Fruit fly (Drosophila melanogaster): ENCODE data around the gene awd.

Gene awd

DNA sequence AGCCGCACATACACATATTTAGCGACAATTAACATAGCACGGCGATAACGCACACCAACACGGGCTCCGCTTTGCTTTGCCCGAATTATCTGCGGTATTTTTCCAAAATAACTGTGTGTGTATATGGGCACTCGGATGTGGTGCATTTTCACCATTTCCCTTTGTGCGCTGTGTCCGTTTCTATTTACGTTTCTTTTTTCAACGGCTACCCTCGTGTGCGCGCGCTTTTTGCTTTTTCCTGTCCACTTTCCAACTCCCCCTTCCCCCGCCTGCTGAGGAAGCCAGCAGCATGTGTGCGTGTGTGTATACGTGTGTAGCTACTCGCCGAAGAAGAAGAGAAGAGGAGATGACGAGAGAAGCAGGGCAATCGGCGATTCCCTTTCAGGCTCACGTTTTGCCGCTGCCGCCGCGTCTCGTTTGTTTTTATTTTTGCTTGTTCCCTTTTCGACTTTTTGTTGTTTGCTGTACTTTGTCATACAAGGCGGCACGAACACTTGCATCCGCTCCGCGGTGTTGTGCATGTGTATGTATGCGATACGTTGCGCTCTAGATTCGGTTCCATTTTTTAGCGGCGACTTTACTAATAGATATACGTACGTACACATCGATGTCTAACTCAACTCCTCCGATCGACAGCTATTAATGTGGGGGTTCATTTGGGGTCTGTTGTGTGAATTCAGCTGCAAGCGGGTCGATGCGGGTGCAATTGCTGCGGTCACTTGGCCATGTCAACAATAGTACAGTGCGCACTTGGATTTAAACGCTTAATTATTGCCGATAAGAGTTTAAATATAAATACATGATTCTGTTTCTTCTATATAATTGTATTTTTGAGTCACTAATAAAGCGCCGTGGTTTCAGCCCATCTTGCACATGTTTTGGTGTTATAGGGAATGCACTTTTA, 2.5 kb upstream of the awd start:
- peak; percentile 61 for TF ChIP-seq noc (tag; optimal IDR thresholded peaks at IDR 0.05)

DNA sequence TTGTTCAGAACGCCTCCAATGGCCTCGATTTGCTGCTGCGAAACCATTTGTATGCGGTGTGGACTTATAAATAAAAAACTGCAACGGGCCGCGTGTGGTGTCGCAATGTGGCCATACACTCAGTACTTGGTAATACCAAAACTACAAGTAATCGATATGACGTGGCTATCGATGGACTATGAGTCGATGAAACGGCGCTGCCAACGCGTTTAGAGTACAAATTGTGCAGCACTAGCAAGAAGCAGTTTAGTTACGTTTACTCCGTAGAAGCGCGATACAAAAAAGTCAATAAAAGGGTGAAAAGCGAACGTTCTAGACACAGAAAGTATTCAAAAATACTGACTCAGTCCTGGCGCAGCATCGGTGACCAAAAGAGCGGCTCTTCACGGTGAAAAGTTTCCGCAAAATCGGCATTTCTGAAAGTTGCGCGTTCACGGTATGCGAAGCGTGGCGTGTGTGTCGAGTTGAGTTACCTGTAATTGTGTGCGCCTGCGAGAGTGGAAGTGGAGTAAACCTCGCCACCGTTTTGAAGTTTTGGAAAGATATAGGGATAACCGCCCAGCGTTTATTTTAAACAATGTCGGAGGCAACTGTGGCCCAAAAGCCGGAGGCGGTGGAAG, 1.7 kb upstream of the awd start, which contains the start of the genes nero and CG1910:
TSS of gene nero (minus strand) at position 130 of the 620 bp plus-strand sequence.
TSS of gene CG1910 (plus strand) at position 215 of the 620 bp plus-strand sequence.
- TF ChIP-seq noc (tag; optimal IDR thresholded peaks at IDR 0.05): no peak

DNA sequence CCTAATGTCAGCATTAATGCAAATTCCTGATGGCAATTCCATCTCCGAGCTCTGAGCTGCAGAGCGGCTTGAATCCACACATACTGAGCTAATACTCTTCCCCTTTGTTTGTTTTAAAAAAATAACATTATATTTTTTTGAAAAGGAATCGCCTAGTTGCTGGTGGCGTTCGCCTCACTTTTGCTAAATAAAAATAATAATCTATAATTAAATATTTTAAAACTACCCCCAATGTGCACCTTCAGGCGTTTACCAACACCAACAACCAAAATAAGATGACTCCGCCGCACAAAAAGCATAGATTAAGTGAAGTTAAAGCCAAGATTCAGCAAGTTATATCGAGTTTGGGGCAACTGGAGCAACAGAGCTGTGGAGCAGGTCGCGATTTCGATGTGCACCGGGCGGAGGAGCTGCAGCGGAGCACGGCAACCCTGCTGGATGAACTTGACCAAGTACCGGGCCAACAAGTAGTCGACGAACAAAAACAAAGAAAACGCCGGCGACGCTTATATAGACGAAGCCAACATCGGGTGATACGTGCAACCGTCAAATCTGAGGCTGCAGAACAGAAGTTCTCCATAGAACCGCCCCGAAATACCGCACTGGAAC, 1.7 kb downstream of the awd start, which contains the start of gene CG1896:
TSS of gene CG1896 (plus strand) at position 239 of the 609 bp plus-strand sequence.
- TF ChIP-seq noc (tag; optimal IDR thresholded peaks at IDR 0.05): peak; percentile 4

DNA sequence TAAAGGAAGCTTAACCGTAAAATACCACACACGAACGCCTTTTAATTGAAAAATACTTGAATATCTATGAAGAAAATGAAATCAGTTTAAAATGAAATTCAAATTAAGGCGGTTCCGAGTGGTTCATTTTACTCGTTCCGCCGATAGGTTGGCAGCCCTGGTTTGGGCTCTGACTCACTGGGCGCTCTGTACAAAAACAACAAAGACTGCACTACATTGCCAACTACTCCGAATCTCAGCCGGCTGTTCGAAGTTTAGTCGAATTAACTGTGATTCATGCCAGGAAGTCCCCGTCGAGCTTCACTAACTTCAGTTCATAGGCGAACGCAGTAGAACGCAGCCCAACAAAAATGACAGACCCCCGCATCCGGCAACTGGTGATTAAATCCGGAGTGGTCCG, 2.6 kb downstream of the awd start, which contains the start of gene Tbca:
TSS of gene Tbca (plus strand) at position 212 of the 400 bp plus-strand sequence.
- no peak for TF ChIP-seq noc (tag; optimal IDR thresholded peaks at IDR 0.05)

DNA sequence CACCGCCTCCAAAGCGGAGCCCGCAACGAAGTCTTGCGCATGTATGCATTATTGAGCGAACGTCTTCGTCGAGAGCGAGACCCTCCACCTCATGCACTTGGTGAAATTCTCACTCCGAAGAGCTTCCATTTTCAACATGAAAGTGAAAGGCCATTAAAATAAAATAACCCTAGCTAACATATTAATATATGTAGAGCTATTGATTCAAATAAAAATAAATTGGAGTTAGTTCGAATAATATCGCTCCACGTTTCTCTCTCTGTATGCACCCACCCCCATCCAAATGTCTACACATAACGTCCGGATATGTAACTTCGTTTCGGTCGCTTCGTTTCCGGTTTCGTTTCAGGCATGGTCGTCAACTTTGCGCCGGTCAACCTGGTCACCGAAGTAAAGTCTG, 4.6 kb downstream of the awd start:
- no peak for TF ChIP-seq noc (tag; optimal IDR thresholded peaks at IDR 0.05)

DNA sequence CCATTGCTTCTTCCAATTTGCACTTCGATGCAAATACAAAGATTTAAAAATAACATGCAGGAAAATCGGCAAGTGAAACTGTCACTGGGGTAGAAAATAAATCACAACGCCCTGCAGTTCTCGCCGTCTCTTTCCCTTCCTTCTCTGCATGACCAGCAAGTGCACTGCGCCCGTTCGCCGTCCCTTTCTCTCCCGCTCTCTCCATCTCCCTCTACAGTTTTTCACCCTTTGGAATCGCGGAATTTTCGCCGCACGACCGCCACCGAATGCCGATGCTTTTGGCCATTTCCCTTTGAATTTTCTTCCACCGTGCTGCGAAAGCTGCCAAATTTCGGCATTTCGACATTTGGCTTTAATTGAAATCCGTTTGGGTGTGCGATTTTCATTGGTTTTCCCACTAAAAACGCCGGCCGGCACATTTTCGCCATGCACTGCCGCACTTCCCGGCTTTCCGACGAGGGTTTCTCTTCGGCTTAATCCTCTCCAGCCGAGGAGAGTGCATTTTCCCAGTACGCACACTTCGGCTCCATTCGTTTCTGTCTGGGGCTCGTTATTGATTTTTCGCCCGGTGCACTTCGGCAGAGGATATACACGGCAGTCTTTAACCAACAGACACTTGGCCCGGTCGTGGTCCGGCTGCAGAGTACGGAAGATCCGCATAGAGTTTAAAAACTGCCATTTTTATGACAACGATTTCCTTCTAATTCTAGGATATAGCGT, 6.7 kb downstream of the awd start:
- TF ChIP-seq noc (tag; optimal IDR thresholded peaks at IDR 0.05): no peak

DNA sequence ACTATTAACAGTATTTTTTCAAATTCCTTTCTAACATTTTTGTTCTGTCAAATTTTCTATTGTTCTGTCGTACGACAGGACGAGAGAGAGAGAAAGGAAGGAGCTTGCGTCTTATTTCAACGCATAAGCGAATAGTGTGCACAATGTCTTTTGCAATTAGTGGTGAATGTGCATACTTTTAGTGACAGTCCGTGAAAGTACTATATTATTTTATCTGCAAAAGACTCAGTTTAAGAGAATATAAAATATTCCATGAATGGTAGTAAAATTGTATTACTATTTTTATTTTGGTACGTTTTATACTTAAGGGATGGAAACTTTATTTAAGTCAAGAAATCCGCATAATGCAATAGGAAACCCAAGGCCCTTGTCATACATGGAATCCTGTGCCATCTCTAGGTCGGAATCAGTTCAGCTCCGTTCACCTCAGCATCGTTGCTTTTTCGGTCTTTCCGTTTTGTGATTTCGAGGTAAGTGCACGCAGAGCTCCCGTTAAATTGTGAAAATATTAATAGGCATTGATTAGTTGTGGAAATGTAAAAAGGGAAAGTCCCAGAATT, 7.7 kb downstream of the awd start, which contains the start of gene eEF1alpha2:
TSS of gene eEF1alpha2 (plus strand) at position 409 of the 560 bp plus-strand sequence.
- TF ChIP-seq noc (tag; optimal IDR thresholded peaks at IDR 0.05): no peak

DNA sequence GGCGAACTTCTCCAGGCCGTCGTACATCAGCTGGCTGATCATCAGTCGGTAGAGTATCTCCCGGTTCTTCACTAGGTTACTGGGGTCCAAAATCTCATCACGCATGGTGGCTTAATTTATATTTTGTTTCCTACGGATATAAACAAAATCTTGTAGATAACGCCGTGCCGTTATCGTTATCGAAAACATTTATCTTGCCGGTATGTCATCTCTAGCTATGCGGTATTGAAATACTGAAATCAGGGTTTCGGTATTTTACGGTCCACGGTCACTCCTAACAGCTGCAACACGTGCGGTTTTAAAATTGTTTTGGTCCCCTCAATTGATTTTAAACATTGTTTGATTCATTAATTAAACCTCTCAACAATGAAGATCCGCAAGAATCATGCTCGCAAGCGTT, 9.1 kb downstream of the awd start, which contains the start of the genes CstF50 and CG11563:
TSS of gene CstF50 (minus strand) at position 188 of the 400 bp plus-strand sequence.
TSS of gene CG11563 (plus strand) at position 260 of the 400 bp plus-strand sequence.
- no peak for TF ChIP-seq noc (tag; optimal IDR thresholded peaks at IDR 0.05)

DNA sequence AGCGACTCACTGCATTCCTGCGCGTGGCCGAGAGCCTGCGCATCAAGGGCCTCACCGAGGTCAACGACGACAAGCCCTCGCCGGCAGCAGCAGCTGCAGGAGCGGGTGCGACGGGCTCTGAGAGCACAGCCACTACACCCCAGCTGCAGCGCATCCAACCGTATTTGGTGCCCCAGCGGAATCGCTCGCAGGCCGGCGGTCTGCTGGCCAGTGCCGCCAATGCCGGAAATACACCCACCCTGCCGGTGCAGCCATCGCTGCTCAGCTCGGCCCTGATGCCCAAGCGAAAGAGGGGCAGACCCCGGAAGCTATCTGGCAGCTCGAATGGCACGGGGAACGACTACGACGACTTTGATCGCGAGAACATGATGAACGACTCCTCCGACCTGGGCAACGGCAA, 18.1 kb downstream of the awd start:
- TF ChIP-seq noc (tag; optimal IDR thresholded peaks at IDR 0.05): no peak

DNA sequence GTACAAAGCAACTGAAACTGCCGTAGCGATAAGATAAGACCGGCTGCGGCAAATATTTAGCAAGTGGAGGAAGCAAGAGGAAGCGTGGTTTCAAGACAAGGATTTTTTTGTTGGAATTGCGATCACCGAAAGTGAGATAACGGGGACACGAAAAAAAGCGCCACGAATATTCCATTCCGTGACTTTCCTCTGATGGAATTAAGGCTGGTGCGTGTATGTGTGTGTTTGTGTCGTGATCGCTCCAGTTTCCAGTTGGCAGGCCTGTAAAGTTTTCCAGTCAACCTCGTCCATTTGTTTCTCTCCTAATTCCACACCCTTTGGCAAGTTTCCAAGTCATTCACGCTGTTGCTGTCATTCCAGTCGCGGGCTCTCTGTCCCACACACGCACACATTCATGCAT, 19.6 kb downstream of the awd start:
- no peak for TF ChIP-seq noc (tag; optimal IDR thresholded peaks at IDR 0.05)

DNA sequence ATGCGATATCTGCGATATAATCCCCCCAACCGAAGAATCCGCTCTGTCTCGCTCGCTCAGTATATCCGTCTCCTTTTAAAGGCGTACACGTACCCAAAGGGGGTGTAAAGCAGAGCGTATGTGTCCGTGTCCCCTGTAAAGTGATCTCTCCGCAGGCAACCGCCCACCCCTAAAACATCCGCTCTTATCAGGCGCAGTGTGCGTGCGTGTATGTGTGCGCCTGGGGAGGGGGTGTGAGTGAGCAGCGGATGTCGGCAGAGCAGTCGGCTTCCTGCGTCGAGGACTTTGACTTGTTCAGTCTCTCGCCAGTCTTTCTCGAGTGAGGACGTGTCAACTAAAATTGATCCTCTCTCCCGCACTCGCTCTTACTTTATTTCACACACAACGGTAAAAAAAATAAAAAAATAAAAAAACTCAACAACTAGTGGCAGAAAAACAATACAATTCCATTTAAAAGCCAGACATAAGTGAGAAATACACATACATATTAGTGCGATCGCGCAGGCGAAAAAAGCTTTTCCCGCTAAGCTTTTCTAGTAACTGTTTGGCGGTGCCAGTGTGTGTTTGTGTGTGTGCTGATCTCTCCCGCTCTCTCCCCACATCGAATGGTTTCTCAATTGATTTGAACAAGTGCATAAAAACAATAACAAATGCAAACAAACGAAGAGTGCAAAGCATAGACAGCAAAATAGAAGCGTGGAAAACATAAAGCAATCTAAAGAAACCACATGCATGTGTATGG, 20.2 kb downstream of the awd start:
- no peak for TF ChIP-seq noc (tag; optimal IDR thresholded peaks at IDR 0.05)

DNA sequence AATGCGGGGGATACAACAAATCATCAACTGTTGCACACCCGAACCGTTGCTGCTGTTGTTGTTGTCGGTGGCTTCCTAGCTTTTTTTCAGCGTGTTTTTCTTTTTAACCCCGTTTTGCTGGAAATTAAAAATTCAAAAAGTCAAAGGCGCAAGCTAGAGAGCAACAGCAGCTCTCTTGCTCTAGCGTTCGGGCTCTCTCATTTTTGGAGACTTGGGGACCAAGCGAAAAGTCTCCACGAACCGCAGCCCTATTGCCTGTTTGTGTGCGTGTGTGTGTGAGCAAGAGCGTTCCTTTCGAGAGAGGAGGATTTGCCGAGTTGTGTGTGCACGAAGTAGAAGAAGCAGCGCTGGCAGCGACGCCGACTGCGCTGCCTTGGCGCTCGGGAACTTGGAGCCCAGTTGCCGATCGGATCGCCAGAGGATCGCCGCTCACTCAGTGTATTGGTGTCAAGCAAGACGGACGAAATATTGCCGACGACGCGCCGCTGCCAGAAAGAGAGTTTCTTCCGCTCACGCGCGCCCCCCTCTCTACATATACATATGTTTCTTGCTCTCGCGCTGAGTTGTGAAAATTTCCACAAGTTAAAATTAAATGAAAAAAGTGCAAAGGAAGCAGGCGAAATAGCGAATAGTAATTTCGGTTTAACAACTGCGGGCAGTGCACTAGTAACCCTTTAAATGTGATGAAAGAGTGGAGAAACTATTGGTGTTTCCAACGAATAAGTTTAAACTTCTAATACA, 21.1 kb downstream of the awd start:
- TF ChIP-seq noc (tag; optimal IDR thresholded peaks at IDR 0.05): no peak

DNA sequence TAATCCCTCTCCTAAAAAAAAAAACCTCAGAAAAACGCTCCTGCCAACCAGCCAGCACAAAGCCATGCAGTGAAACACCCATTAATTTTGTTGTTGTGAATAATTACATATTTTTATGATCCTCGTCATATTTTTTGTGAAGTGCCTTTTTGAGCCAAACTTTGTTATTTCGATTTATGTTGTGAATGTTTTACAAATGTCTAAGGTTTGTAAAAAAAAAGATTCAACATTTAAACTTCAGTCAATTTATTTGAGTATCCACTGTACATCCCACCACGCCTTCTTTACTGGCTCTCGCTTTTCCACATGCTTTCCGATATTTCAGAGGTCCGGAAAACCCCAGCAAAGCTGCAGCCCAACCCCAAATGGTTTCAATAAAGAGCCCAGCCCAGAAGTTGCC, 21.7 kb downstream of the awd start:
- no peak for TF ChIP-seq noc (tag; optimal IDR thresholded peaks at IDR 0.05)
